Fruit fly (Drosophila melanogaster) whole organism, embryonic: ENCODE results near the gene witty.

Experiments
- ATbp ChIP-seq: fragments of 200-800 bp; sonication (Bioruptor generic); optimal IDR thresholded peaks from 2 replicates; lab custom pipeline; 2017; ENCODE audit warnings: missing biosample characterization, mild to moderate bottlenecking, missing genetic modification characterization, missing genetic modification reagents
- Asciz ChIP-seq: fragments of 200-800 bp; sonication (Bioruptor generic); optimal IDR thresholded peaks from 2 replicates; lab custom pipeline; 2017; ENCODE audit warnings: missing biosample characterization, mild to moderate bottlenecking, missing genetic modification characterization, missing genetic modification reagents
- Bgb ChIP-seq: fragments of 200-800 bp; sonication (Bioruptor generic); IDR thresholded peaks from 2 replicates; pipeline ENCODE4 v1.3.6; 2022; ENCODE audit warnings: missing biosample characterization, missing genetic modification characterization; ENCODE audit not compliant: partially characterized antibody
- CG10321 ChIP-seq: fragments of 200-800 bp; sonication (Bioruptor generic); IDR thresholded peaks from 2 replicates; pipeline ENCODE4 v1.3.6; 2022; ENCODE audit warnings: missing biosample characterization, missing genetic modification characterization
- CG11247 ChIP-seq: fragments of 200-800 bp; sonication (Bioruptor generic); IDR thresholded peaks from 2 replicates; pipeline ENCODE4 v1.3.6; 2022; ENCODE audit warnings: missing biosample characterization, missing genetic modification characterization
- CG11456 ChIP-seq: fragments of 200-800 bp; sonication (Bioruptor generic); IDR thresholded peaks from 3 replicates; pipeline ENCODE4 v1.3.6; 2022; ENCODE audit warnings: missing biosample characterization, missing genetic modification characterization
- CG12071 ChIP-seq: fragments of 200-800 bp; sonication (Bioruptor generic); optimal IDR thresholded peaks from 3 replicates; lab custom pipeline; 2018; ENCODE audit warnings: missing biosample characterization, mild to moderate bottlenecking, missing genetic modification characterization
- CG12236 ChIP-seq: fragments of 200-800 bp; sonication (Bioruptor generic); optimal IDR thresholded peaks from 2 replicates; lab custom pipeline; 2016; ENCODE audit warnings: missing biosample characterization, missing genetic modification characterization
- CG12659 ChIP-seq: fragments of 200-800 bp; sonication (Bioruptor generic); optimal IDR thresholded peaks from 3 replicates; lab custom pipeline; 2017; ENCODE audit warnings: mild to moderate bottlenecking, missing biosample characterization, missing genetic modification reagents, missing genetic modification characterization
- CG13296 ChIP-seq: fragments of 200-800 bp; sonication (Bioruptor generic); optimal IDR thresholded peaks from 3 replicates; lab custom pipeline; 2018; ENCODE audit warnings: missing biosample characterization, mild to moderate bottlenecking, missing genetic modification characterization
- CG15073 ChIP-seq: fragments of 200-800 bp; sonication (Bioruptor generic); optimal IDR thresholded peaks from 2 replicates; lab custom pipeline; 2016; ENCODE audit warnings: missing biosample characterization, missing genetic modification characterization
- CG1603 ChIP-seq: fragments of 200-800 bp; sonication (Bioruptor generic); optimal IDR thresholded peaks from 2 replicates; lab custom pipeline; 2019; ENCODE audit warnings: missing biosample characterization, mild to moderate bottlenecking, missing genetic modification characterization, moderate library complexity
- CG16815 ChIP-seq: fragments of 200-800 bp; sonication (Bioruptor generic); optimal IDR thresholded peaks from 3 replicates; lab custom pipeline; 2017; ENCODE audit warnings: missing biosample characterization, mild to moderate bottlenecking, missing genetic modification characterization
- CG16863 ChIP-seq: fragments of 200-800 bp; sonication (Bioruptor generic); optimal IDR thresholded peaks from 3 replicates; lab custom pipeline; 2016; ENCODE audit warnings: missing biosample characterization, missing genetic modification characterization
- CG17385 ChIP-seq: fragments of 200-800 bp; sonication (Bioruptor generic); optimal IDR thresholded peaks from 3 replicates; lab custom pipeline; 2018; ENCODE audit warnings: missing biosample characterization, mild to moderate bottlenecking, missing genetic modification characterization
- CG18599 ChIP-seq: fragments of 200-800 bp; sonication (Bioruptor generic); optimal IDR thresholded peaks from 3 replicates; lab custom pipeline; 2017; ENCODE audit warnings: missing biosample characterization, missing genetic modification characterization, mild to moderate bottlenecking, moderate library complexity, missing genetic modification reagents
- CG30403 ChIP-seq: fragments of 200-800 bp; sonication (Bioruptor generic); optimal IDR thresholded peaks from 3 replicates; lab custom pipeline; 2016; ENCODE audit warnings: missing biosample characterization, missing genetic modification characterization
- CG31224 ChIP-seq: fragments of 200-800 bp; sonication (Bioruptor generic); IDR thresholded peaks from 2 replicates; pipeline ENCODE4 v1.3.6; 2022; ENCODE audit warnings: missing biosample characterization, missing genetic modification characterization
- CG3407 ChIP-seq: fragments of 200-800 bp; sonication (Bioruptor generic); optimal IDR thresholded peaks from 2 replicates; lab custom pipeline; 2018; ENCODE audit warnings: missing biosample characterization, mild to moderate bottlenecking, missing genetic modification characterization
- CG4854 ChIP-seq: fragments of 200-800 bp; sonication (Bioruptor generic); optimal IDR thresholded peaks from 2 replicates; lab custom pipeline; 2016; ENCODE audit warnings: missing biosample characterization, missing genetic modification characterization, inconsistent platforms
- CG6175 ChIP-seq: fragments of 200-800 bp; sonication (Bioruptor generic); IDR thresholded peaks from 3 replicates; pipeline ENCODE4 v1.3.6; 2022; ENCODE audit warnings: missing biosample characterization, missing genetic modification characterization
- CG8478 ChIP-seq: fragments of >200 bp; optimal IDR thresholded peaks from 2 replicates; lab custom pipeline; 2018
- CG8924 ChIP-seq: fragments of 200-800 bp; optimal IDR thresholded peaks from 3 replicates; lab custom pipeline; 2019; ENCODE audit warnings: missing biosample characterization, mild to moderate bottlenecking, missing genetic modification characterization, moderate library complexity
- CTCF ChIP-seq: fragments of 200-800 bp; sonication (Bioruptor generic); optimal IDR thresholded peaks from 2 replicates; lab custom pipeline; 2017; ENCODE audit warnings: missing biosample characterization, mild to moderate bottlenecking, missing genetic modification characterization, moderate library complexity
- CrebB ChIP-seq: fragments of 200-800 bp; sonication (Bioruptor generic); optimal IDR thresholded peaks from 3 replicates; lab custom pipeline; 2018; ENCODE audit warnings: missing biosample characterization, mild to moderate bottlenecking, missing genetic modification characterization
- Dad ChIP-seq: fragments of 200-800 bp; sonication (Bioruptor generic); optimal IDR thresholded peaks from 3 replicates; lab custom pipeline; 2016; ENCODE audit warnings: missing biosample characterization, missing genetic modification characterization
- Drgx ChIP-seq: fragments of 200-800 bp; sonication (Bioruptor generic); IDR thresholded peaks from 2 replicates; pipeline ENCODE4 v1.3.6; 2022; ENCODE audit warnings: missing biosample characterization, missing genetic modification characterization
- Hr39 ChIP-seq: fragments of >200 bp; optimal IDR thresholded peaks from 2 replicates; lab custom pipeline; 2017
- Nf-YA ChIP-seq: fragments of 200-800 bp; sonication (Bioruptor generic); IDR thresholded peaks from 2 replicates; pipeline ENCODE4 v1.3.6; 2022; ENCODE audit warnings: missing biosample characterization, missing genetic modification characterization
- Oli ChIP-seq: fragments of 200-800 bp; sonication (Bioruptor generic); optimal IDR thresholded peaks from 2 replicates; lab custom pipeline; 2018; ENCODE audit warnings: missing biosample characterization, mild to moderate bottlenecking, missing genetic modification characterization, moderate library complexity
- Pdp1 ChIP-seq, 2 experiments: fragments of 200-800 bp; sonication (Bioruptor generic); optimal IDR thresholded peaks; 3 replicates each; lab custom pipeline; 2016; ENCODE audit warnings: missing biosample characterization in 2 of 2, missing genetic modification characterization in 2 of 2, mild to moderate bottlenecking in 1 of 2, moderate library complexity in 1 of 2
- Sin3A ChIP-seq: fragments of >200 bp; optimal IDR thresholded peaks from 2 replicates; lab custom pipeline; 2018
- Six4 ChIP-seq: fragments of 200-800 bp; sonication (Bioruptor generic); optimal IDR thresholded peaks from 2 replicates; lab custom pipeline; 2016; ENCODE audit warnings: missing biosample characterization, missing genetic modification characterization
- Tbp ChIP-seq: fragments of >200 bp; optimal IDR thresholded peaks from 2 replicates; lab custom pipeline; 2018; ENCODE audit warnings: missing biosample characterization, missing genetic modification characterization
- ap ChIP-seq: fragments of 200-800 bp; sonication (Bioruptor generic); IDR thresholded peaks from 2 replicates; pipeline ENCODE4 v1.3.6; 2022; ENCODE audit warnings: missing biosample characterization, missing genetic modification characterization
- bowl ChIP-seq: fragments of 200-800 bp; sonication (Bioruptor generic); IDR thresholded peaks from 2 replicates; pipeline ENCODE4 v1.3.6; 2022; ENCODE audit warnings: missing biosample characterization, missing genetic modification characterization
- chif ChIP-seq, 2 experiments: fragments of 200-800 bp; sonication (Bioruptor generic); optimal IDR thresholded peaks; 3 replicates each; lab custom pipeline; 2016; ENCODE audit warnings: missing biosample characterization in 2 of 2, missing genetic modification characterization in 2 of 2
- crc ChIP-seq: fragments of 200-800 bp; sonication (Bioruptor generic); optimal IDR thresholded peaks from 2 replicates; lab custom pipeline; 2016; ENCODE audit warnings: missing biosample characterization, missing genetic modification characterization
- crol ChIP-seq: fragments of 200-800 bp; sonication (Bioruptor generic); IDR thresholded peaks from 2 replicates; pipeline ENCODE4 v1.3.6; 2022; ENCODE audit warnings: missing biosample characterization, missing genetic modification characterization
- da ChIP-seq: fragments of 200-800 bp; sonication (Bioruptor generic); optimal IDR thresholded peaks from 2 replicates; lab custom pipeline; 2016; ENCODE audit warnings: missing biosample characterization, missing genetic modification characterization
- dmrt11E ChIP-seq: fragments of 200-800 bp; sonication (Bioruptor generic); optimal IDR thresholded peaks from 3 replicates; lab custom pipeline; 2018; ENCODE audit warnings: missing biosample characterization, mild to moderate bottlenecking, missing genetic modification characterization, moderate library complexity
- eve ChIP-seq, 2 experiments: fragments of >200 bp; optimal IDR thresholded peaks; 2 replicates each; lab custom pipeline; 2017; ENCODE audit warnings: missing biosample characterization in 2 of 2, missing genetic modification characterization in 2 of 2
- fru ChIP-seq: fragments of >200 bp; optimal IDR thresholded peaks from 2 replicates; lab custom pipeline; 2017
- gsb-n ChIP-seq: fragments of 200-800 bp; sonication (Bioruptor generic); optimal IDR thresholded peaks from 3 replicates; lab custom pipeline; 2018; ENCODE audit warnings: missing biosample characterization, mild to moderate bottlenecking, missing genetic modification characterization
- jing ChIP-seq: fragments of 200-800 bp; sonication (Bioruptor generic); optimal IDR thresholded peaks from 2 replicates; lab custom pipeline; 2018; ENCODE audit warnings: missing biosample characterization, mild to moderate bottlenecking, missing genetic modification characterization
- ken ChIP-seq: fragments of 200-800 bp; sonication (Bioruptor generic); IDR thresholded peaks from 3 replicates; pipeline ENCODE4 v1.3.6; 2022; ENCODE audit warnings: missing biosample characterization, missing genetic modification characterization
- odd ChIP-seq: fragments of 200-800 bp; sonication (Bioruptor generic); optimal IDR thresholded peaks from 2 replicates; lab custom pipeline; 2017; ENCODE audit warnings: missing biosample characterization, mild to moderate bottlenecking, missing genetic modification characterization
- p53 ChIP-seq: fragments of 200-800 bp; sonication (Bioruptor generic); optimal IDR thresholded peaks from 2 replicates; lab custom pipeline; 2016; ENCODE audit warnings: missing biosample characterization, missing genetic modification characterization
- pfk ChIP-seq: fragments of 200-800 bp; sonication (Bioruptor generic); optimal IDR thresholded peaks from 2 replicates; lab custom pipeline; 2018; ENCODE audit warnings: missing biosample characterization, mild to moderate bottlenecking, missing genetic modification characterization, moderate library complexity
- repo ChIP-seq: fragments of 200-800 bp; sonication (Bioruptor generic); optimal IDR thresholded peaks from 2 replicates; lab custom pipeline; 2016; ENCODE audit warnings: missing biosample characterization, missing genetic modification characterization
- sens ChIP-seq: fragments of 200-800 bp; sonication (Bioruptor generic); peaks from one replicate; lab custom pipeline; 2016; ENCODE audit warnings: missing biosample characterization, missing genetic modification characterization
- sna ChIP-seq: fragments of 200-800 bp; sonication (Bioruptor generic); IDR thresholded peaks from 2 replicates; pipeline ENCODE4 v1.3.6; 2022; ENCODE audit warnings: missing biosample characterization, missing genetic modification characterization; ENCODE audit not compliant: partially characterized antibody
- so ChIP-seq: fragments of 200-800 bp; sonication (Bioruptor generic); IDR thresholded peaks from 3 replicates; pipeline ENCODE4 v1.3.6; 2022; ENCODE audit warnings: missing biosample characterization, missing genetic modification characterization

Gene witty

DNA sequence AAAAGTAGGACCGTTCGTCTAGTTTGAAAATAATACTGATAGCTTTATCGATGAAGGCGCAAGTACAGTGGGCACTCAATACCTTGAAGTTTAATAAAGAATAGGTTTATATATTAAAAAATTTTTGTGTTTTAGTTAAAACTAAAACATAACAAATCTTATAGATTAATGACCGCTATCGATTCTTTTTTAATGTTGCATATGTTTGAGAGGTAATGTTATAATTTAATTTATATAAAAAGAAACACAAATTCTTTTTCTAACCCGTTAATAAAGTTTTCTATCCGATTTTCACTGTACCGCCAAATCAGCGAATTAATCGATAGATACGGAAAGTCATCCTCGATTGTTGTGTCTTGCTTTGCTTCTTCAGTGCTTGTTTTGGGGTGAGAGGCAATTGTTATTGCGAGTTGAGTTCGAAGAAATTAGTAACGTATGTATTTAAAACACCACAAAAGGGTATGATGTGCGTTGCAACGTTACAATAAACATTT, 46.1 kb downstream of the witty start, which contains the start of the genes Dad1 and CG13384 (continued):
- peak; percentile 44 for TF ChIP-seq Dad
- TF ChIP-seq gsb-n (tag; lab: Kevin White, UChicago) = peak; percentile 92
- peak; percentile 78 for TF ChIP-seq CG3407 (GFP tag; lab: Kevin White, UChicago)
- TF ChIP-seq CG16815 = peak; percentile 92
- TF ChIP-seq CG31224 (GFP tag; lab: Robert Waterston, UW) = peak; percentile 85
- TF ChIP-seq CG10321 (GFP tag; lab: Robert Waterston, UW) = peak; percentile 79
- TF ChIP-seq sna (GFP tag; lab: Robert Waterston, UW) = no peak
- no peak for TF ChIP-seq crc (GFP tag; lab: Kevin White, UChicago)
- no peak for TF ChIP-seq p53 (GFP tag; lab: Kevin White, UChicago)
- TF ChIP-seq dmrt11E = peak; percentile 91
- peak; percentile 96 for TF ChIP-seq CG18599 (GFP tag; lab: Kevin White, UChicago)
- TF ChIP-seq CG8924 (tag; lab: Kevin White, UChicago) = peak; percentile 97
- peak; percentile 83 for TF ChIP-seq CrebB (tag; lab: Kevin White, UChicago)

DNA sequence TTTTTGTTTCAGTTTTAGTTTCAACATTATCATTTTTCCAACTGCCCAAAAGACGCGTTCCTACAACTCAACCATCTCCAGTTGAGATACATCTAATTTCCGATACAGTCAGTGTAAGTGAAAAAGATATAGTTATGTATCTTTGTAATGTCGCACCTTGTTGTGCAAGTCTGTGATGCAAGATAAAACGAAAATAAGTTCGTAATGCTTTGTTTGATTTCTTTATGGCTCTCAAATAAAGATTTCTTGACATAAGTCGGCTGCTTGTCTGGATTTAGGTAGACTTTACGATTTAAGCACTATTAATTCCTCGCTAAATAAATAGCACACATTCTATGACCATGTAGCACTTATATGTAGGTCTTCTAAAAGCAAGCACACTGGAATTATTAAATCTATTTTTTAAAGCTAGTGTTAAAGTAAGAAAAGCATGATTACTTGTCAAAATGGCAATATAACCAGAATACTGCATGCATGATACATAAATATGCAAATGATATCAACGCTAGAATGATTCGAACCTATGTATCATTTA, 47.0 kb downstream of the witty start:
- TF ChIP-seq ken (GFP tag; lab: Robert Waterston, UW) (no peak), CG12659 (GFP tag; lab: Kevin White, UChicago) (no peak), CG4854 (no peak), Nf-YA (GFP tag; lab: Robert Waterston, UW) (no peak), CTCF (GFP tag; lab: Kevin White, UChicago) (no peak), Tbp (GFP tag; lab: Kevin White, UChicago) (no peak), jing (GFP tag; lab: Kevin White, UChicago) (no peak), repo (GFP tag; lab: Kevin White, UChicago) (no peak), CG12071 (GFP tag; lab: Kevin White, UChicago) (peak; percentile 19), Six4 (no peak), crol (GFP tag; lab: Robert Waterston, UW) (no peak), CG30403 (no peak), CG6175 (GFP tag; lab: Robert Waterston, UW) (no peak), Bgb (no peak), pfk (GFP tag; lab: Kevin White, UChicago) (no peak), CG17385 (GFP tag; lab: Kevin White, UChicago) (peak; percentile 7), CG16863 (GFP tag; lab: Kevin White, UChicago) (no peak), CG11247 (GFP tag; lab: Robert Waterston, UW) (no peak), Asciz (GFP tag; lab: Kevin White, UChicago) (peak; percentile 38), ap (GFP tag; lab: Robert Waterston, UW) (no peak), Drgx (GFP tag; lab: Robert Waterston, UW) (no peak), Pdp1 (GFP tag; optimal IDR thresholded peaks at IDR 0.05; lab: Kevin White, UChicago) (peak in 1 of 2 experiments; percentile 79), bowl (GFP tag; lab: Robert Waterston, UW) (no peak), Hr39 (lab: Kevin White, UChicago) (no peak), Sin3A (no peak), CG11456 (GFP tag; lab: Robert Waterston, UW) (no peak), sens (GFP tag; lab: Kevin White, UChicago) (peak; percentile 81), so (GFP tag; lab: Robert Waterston, UW) (no peak), CG12236 (GFP tag; lab: Kevin White, UChicago) (no peak), CG13296 (GFP tag; lab: Kevin White, UChicago) (peak; percentile 32), fru (lab: Kevin White, UChicago) (no peak), CG8478 (lab: Kevin White, UChicago) (no peak), CG1603 (peak; percentile 5), eve (GFP tag; optimal IDR thresholded peaks at IDR 0.05; lab: Kevin White, UChicago) (no peak), da (no peak), CG15073 (GFP tag; lab: Kevin White, UChicago) (no peak), ATbp (GFP tag; lab: Kevin White, UChicago) (peak; percentile 35), Oli (tag; lab: Kevin White, UChicago) (no peak), odd (GFP tag; lab: Kevin White, UChicago) (no peak), chif (GFP tag; optimal IDR thresholded peaks at IDR 0.05; lab: Kevin White, UChicago) (no peak)
